Worm (Caenorhabditis elegans) whole organism, L4 larva: ENCODE measurements around the gene F32D8.14.

Source experiments
- ama-1 ChIP-seq: fragments of 150-350 bp; optimal IDR thresholded peaks from 2 replicates; lab custom pipeline; 2014; ENCODE audit warnings: inconsistent platforms, mixed read lengths
- lin-38 ChIP-seq: fragments of 200-800 bp; sonication (Bioruptor generic); IDR thresholded peaks from 2 replicates; pipeline ENCODE4 v1.3.6; 2022; ENCODE audit warnings: missing genetic modification reagents, missing genetic modification characterization, missing compliant biosample characterization
- unc-39 ChIP-seq: sonication (generic microtip); optimal IDR thresholded peaks from 2 replicates; lab custom pipeline; 2017; ENCODE audit warnings: missing biosample characterization, missing genetic modification characterization
- ztf-11 ChIP-seq: fragments of 150-350 bp; optimal IDR thresholded peaks from 2 replicates; lab custom pipeline; 2014; ENCODE audit warnings: missing biosample characterization, missing genetic modification characterization

- TF ChIP-seq unc-39 (tag; lab: Kevin White, UChicago) (no peak), ztf-11 (tag; lab: Kevin White, UChicago) (no peak), ama-1 (lab: Kevin White, UChicago) (no peak), lin-38 (no peak)
Measured at ce11 chrV:10874938-10875599, 19.5 kb downstream of the F32D8.14 start.
